Fruit fly (Drosophila melanogaster): ENCODE data around the gene Zmynd8.

Zmynd8 gene

DNA sequence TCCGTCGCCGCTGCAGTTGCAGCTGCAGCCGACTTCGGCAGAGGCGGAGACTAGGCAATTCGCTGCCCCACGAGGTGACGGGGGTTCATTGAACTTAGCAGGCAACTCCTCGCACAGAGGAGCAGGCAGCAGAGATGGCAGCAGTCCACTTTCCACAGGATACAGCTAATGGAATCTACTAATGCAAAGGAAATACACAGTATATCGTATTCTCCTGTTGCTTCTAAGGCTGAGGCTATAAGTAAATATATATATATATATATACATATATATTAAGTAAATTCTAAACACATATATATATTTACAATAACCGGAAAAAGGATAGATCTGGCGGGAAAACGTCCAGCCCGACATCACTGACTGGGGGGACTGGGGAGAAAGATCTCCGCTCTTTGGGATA, 34.1 kb downstream of the Zmynd8 start:
- no peak for TF ChIP-seq Sin3A (optimal IDR thresholded peaks at IDR 0.05)

DNA sequence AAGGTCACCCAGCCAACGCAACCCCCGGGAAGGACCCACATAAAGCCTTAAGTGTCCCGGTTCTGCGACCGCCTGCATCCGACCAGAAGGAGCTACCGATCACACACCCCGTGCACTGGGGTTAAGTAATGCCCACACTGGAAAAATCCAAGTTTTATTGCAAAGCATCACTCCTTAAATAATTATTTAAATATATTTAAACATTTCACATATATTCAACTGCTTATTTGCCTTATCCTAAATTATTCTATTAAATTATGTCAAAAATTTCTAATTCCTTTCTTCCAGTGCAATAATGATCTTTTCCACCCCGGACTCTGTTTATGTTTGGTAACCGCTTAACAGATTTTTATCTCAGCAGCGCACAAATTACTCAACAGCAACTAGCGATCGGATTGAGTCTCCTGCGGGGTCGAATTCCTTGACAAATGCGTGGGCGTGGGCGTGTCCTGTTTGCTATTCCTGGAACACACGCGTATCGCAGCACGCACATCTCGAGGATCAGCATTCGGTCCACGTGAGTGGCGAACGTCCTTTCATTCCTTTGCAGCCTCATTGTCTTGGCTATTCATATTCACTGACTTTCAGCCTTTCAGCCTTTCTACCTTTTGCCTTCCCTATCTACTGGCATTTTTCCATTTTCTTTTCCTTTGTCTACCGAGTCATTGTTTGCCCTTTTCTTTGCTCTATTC, 35.4 kb downstream of the Zmynd8 start:
- TF ChIP-seq psq (optimal IDR thresholded peaks at IDR 0.05): no peak
- no peak for TF ChIP-seq Sin3A (optimal IDR thresholded peaks at IDR 0.05)

DNA sequence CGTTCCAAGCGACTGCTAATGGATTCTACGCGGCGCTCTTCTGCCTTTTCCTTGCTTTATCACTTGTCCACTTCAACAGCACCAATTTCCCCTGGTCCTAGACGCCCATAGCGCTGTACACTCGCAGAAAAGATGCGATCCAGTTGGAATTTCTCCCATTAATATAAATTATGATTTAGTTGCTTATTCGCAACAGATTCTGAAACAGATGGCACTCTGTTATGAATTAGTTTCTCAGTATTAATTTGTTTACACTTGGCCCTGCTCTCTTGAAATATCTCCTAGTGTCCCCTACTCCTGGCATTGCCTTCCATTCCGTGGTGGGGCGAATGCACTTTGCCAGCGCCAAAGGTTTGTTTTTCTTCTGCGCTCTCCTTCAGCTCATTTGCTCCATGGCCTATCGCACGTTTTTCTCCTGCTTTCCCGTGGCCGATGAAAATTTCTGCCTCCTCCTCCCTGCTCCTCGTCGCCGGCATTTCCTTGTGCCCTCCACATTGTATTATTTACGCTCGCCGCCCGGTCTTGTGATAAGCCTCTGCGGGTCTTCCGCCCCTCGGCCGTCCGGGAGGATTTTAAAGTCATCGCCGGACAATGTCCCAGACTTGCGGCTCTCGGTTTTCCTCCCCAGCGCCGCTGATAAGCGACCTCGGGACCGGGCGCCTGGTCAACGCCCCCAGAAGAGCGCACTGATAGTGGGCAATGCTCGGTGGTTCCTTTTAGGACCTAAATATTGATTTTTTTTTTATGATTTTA, 37.1 kb downstream of the Zmynd8 start:
- TF ChIP-seq h (optimal IDR thresholded peaks at IDR 0.05): no peak
- no peak for TF ChIP-seq psq (optimal IDR thresholded peaks at IDR 0.05)
- TF ChIP-seq Myc (optimal IDR thresholded peaks at IDR 0.05): no peak
- TF ChIP-seq Sin3A (optimal IDR thresholded peaks at IDR 0.05): no peak
- no peak for TF ChIP-seq ttk (optimal IDR thresholded peaks at IDR 0.05)
- no peak for TF ChIP-seq insv (optimal IDR thresholded peaks at IDR 0.05)

DNA sequence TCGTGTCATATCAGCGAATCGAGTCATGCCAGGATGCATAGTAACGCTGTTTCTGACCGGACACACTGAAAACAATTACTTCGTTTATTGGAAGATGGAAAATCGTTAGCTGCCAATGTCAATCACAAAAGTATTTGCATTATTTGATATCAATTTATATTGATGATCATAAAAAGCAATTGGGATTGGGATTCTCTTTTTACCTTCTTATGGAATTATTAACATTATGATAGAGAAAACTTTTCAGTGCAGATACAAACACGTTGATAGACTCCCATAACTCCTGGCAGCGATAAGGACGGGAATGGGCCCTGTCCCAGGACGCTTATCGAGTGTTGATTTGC, 37.6 kb downstream of the Zmynd8 start:
- TF ChIP-seq h (optimal IDR thresholded peaks at IDR 0.05): no peak
- TF ChIP-seq psq (optimal IDR thresholded peaks at IDR 0.05): no peak
- no peak for TF ChIP-seq Sin3A (optimal IDR thresholded peaks at IDR 0.05)
- TF ChIP-seq insv (optimal IDR thresholded peaks at IDR 0.05): no peak
- no peak for TF ChIP-seq Myc (optimal IDR thresholded peaks at IDR 0.05)
- TF ChIP-seq ttk (optimal IDR thresholded peaks at IDR 0.05): no peak

DNA sequence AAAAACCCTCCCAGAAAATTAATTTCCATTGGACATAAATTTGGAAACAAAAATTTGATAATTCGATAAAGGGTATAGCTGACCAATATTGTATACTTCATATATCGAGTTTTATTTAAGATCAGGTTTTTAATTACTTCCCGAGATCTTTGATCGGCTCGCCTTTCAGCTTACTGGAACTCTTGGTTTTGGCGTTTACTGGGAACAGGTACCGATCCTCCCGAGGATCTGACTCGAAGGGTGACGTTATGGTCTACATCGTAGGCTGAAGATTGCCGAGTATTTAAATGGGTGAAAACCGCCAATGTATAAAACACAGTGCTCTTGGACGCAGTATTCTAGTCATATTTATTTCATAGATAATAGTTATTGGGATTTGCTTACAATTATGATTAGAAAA, 39.0 kb downstream of the Zmynd8 start, which contains the start of gene CG42693:
Gene CG42693 (minus strand): TSS at position 101 of the 400 bp plus-strand sequence.
- TF ChIP-seq psq (optimal IDR thresholded peaks at IDR 0.05) (no peak), Sin3A (optimal IDR thresholded peaks at IDR 0.05) (no peak), h (optimal IDR thresholded peaks at IDR 0.05) (no peak), ttk (optimal IDR thresholded peaks at IDR 0.05) (no peak)

DNA sequence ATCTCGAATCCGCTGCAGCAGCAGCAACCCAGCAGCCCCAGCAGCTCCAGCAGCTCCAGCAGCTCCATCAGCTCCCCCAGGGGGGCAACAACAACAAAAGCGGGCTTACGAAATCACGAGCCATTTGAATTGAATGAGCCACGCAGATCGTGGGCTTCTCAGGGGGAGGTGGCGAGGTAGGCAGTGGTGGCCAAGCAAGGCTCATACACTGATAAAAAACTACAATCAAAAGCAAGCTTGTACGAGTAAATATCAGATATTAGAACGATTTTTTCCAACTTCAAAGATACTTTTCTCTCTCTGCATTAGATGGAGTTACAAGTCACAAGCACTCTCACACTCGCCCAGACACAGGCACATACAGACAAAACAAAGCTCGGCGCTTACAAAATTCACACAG, 39.9 kb downstream of the Zmynd8 start:
- no peak for TF ChIP-seq insv (optimal IDR thresholded peaks at IDR 0.05)

DNA sequence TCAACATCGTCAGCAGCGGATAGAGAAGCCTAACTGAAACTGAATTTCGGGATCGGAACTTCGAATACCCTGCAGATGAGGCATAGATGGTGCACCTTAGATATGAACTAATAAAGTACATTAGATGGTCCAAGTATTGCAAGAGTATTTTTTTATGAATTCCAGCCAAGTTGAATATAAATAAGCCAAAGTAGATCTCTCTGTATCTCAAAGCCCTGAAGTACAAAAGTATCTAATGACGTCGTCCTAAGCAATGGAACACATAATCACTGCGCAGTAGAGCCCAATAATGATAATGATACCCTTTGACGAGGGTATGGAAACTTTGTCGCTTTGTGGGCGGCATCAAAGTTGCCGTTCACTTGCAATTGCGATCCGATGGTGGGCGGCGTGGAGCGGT, 40.5 kb downstream of the Zmynd8 start:
- no peak for TF ChIP-seq ttk (optimal IDR thresholded peaks at IDR 0.05)
- TF ChIP-seq psq (optimal IDR thresholded peaks at IDR 0.05): no peak
- no peak for TF ChIP-seq Sin3A (optimal IDR thresholded peaks at IDR 0.05)
- TF ChIP-seq insv (optimal IDR thresholded peaks at IDR 0.05): no peak
- TF ChIP-seq h (optimal IDR thresholded peaks at IDR 0.05): no peak
- TF ChIP-seq Myc (optimal IDR thresholded peaks at IDR 0.05): no peak

DNA sequence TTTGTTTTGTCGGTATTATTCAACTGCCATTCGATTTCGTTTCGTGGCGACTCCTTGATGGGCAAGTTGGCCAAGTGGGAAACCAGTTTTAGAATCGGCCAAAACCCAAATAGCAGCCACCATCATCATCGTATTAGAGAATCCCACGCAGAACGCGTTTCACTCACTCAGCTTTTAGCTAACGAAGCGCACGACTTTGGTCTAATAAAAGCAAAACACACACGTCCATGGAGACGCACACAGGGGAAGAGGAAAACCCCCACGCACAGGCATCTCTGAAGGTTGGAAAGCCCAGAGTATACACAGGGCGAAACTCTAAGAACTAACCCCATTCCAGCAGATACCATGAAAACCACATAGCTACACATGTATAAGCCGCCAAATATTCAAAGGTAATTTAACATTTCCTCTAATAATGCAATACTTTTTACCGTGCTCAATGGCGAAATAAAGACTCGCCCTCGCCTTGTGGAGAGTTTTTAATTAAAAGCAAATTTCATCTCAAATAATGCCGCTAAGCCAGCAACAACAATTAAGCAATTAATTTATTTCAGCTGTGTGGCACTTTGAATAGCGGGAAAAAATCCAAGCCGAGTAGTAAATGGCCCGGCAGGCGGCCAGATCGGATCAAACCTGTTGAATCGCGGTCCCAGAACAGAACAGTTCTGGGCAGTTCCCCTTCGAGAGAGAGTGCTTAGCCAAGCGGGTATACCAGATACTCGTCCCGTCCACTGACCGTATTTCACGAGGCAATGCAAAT, 42.2 kb downstream of the Zmynd8 start:
- TF ChIP-seq Myc (optimal IDR thresholded peaks at IDR 0.05) (no peak), insv (optimal IDR thresholded peaks at IDR 0.05) (no peak), Sin3A (optimal IDR thresholded peaks at IDR 0.05) (no peak), psq (optimal IDR thresholded peaks at IDR 0.05) (no peak), h (optimal IDR thresholded peaks at IDR 0.05) (no peak), ttk (optimal IDR thresholded peaks at IDR 0.05) (no peak)

DNA sequence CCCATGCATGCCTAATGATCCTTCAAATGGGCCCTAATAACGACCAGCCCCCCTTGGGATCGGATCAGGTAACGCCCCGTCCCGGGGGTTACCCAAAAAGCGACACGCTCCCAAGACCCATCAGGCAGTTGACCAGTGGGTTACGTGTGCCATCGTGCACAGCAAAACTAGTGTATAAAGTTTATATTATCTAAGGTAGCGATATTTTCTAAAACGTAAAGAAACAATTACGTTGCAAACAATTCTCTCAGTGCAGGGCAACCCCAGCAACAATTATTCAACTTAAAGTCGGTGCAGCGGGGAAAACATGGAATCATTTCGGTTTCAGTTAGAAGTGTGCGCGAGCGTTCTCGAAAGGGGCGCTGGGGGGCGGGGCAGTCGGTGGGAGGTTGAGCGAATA, 43.3 kb downstream of the Zmynd8 start:
- TF ChIP-seq psq (optimal IDR thresholded peaks at IDR 0.05) (no peak), ttk (optimal IDR thresholded peaks at IDR 0.05) (no peak), Sin3A (optimal IDR thresholded peaks at IDR 0.05) (no peak), h (optimal IDR thresholded peaks at IDR 0.05) (no peak), insv (optimal IDR thresholded peaks at IDR 0.05) (no peak)

DNA sequence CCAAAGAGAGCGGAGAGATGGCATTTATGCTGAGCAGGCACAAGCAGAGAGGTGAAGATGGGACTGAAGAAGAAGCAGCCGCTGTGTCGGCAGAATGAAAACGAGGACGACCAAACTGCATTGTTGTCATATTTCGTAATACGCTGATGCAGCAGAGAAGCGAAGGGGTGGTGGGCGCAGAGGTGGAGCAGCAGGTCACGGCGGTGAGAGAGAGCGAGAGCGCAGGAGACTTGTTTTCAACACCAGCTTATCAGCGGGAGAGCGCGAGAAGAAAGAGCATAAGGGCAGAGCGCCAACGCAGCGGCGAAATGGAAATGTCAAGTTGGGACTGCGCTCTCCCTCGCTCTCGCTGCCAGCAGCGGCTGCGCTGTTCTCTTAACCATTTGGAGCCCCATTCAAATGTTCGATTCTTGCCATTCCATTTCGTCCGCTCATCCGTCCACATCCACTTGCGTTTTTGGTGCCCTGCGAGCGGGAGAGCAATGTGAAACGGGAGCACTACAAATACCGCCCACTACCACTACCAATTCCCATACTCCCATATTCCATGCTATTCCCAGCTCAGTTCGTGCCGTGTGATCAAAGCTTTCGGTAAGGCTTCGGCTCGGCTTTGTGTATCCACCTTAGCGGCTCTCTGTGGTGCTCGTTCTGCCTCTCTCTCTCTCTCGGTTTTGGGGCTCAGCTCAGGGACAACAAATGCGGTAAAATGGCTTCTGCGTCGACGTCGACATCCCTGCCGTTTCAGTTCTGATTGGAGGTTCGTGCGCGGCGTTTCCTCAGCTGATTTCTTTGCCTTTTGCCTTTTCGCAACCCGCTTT, 44.2 kb downstream of the Zmynd8 start, which contains the start of gene ttk:
Gene ttk (plus strand): TSS at position 562 of the 818 bp plus-strand sequence.
- TF ChIP-seq Sin3A (optimal IDR thresholded peaks at IDR 0.05) (no peak), psq (optimal IDR thresholded peaks at IDR 0.05) (no peak), Myc (optimal IDR thresholded peaks at IDR 0.05) (no peak), insv (optimal IDR thresholded peaks at IDR 0.05) (peak; percentile 97), h (optimal IDR thresholded peaks at IDR 0.05) (no peak), ttk (optimal IDR thresholded peaks at IDR 0.05) (no peak)

DNA sequence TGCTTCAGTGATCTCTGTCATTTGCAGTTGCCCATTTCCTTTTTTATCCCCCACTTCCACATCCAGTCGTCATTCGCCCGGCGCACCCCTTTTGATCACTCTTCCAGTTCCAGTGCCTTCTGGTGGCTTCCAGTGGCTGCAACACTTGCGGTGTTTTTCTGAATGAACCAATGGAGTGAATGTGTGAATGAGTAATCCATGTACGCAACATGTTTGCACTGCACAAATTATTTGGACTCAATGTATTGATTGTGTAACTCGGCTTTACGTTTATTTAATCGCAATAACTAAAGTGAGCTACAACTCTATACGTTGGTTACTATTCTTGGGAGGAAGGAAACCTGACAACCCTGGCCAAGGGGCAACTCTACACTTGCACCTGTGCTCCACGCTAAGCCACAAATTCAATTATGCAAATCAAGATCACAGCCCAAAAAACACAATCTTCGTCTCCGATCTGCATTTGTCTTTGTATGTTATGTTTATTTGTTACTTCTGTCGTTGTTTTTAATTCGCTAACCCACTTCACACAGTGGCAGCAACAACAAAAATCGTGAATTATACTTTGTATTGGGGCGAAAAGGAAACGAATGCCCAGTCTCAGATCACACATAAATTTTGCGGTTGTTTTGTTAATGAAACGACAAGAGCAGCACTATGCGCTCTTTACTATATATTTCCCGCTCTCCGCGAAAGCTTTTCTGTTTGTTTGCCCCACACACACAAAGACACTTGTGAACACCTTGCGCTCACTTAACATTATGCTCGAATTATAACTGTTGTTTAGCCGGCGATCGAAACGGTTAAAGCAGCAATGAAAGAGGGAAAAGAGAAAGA, 45.8 kb downstream of the Zmynd8 start:
- no peak for TF ChIP-seq Myc (optimal IDR thresholded peaks at IDR 0.05)
- no peak for TF ChIP-seq h (optimal IDR thresholded peaks at IDR 0.05)
- TF ChIP-seq insv (optimal IDR thresholded peaks at IDR 0.05): no peak
- no peak for TF ChIP-seq Sin3A (optimal IDR thresholded peaks at IDR 0.05)
- no peak for TF ChIP-seq psq (optimal IDR thresholded peaks at IDR 0.05)
- no peak for TF ChIP-seq ttk (optimal IDR thresholded peaks at IDR 0.05)
